Fruit fly (Drosophila melanogaster) S2 (cell line): Measurements from ENCODE around the gene RpL26.

Experiments
- CG8478 ChIP-seq: fragments of >200 bp; optimal IDR thresholded peaks from 2 replicates; lab custom pipeline; 2018
- CTCF ChIP-seq, 2 experiments: fragments of >200 bp; optimal IDR thresholded peaks; 2 replicates each; lab custom pipeline; 2018

RpL26 gene

DNA sequence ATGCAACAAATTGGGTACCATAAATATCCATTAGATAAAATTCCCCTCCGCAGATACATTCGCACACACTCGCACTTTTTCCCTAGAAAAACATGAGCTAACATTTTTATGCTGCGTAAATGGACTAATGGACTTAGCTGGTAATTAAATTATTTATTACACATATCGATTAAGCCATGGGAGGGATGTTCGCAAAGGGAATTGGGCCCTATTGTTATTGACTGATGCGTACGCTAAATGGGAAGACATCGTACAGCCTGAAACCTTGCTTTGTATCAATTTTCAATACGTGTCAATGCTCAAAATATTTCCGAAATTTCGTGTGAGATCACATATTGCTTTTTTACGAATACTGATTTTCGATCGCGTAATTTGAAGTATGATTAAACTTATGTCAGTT lies 26.1 kb downstream of the RpL26 start, which contains the start of gene CG43049:
Gene CG43049 (plus strand): TSS at position 301 of the 400 bp plus-strand sequence.
- TF ChIP-seq CTCF (optimal IDR thresholded peaks at IDR 0.05; lab: Kevin White, UChicago) (no peak), CG8478 (lab: Kevin White, UChicago) (no peak)

DNA sequence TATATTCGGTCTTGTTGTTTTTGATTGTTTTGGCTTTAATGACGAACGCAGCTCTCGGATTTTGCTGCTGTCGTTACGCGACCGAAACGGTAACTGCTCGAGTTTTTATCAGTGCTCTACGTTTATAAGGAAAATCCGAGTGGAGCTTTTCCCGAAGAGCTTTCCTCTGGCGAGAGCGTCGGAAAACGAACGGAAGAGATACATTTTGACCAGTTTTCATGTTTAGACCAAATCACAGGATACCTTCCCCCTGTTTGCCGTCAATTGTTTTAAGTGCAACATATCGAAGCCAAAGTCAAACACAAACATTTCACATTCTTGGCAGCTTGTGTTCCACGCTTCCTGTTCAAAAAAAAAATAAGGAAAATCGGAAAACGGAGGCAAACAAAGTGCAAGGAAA lies 47.3 kb downstream of the RpL26 start, which contains the start of gene CG32204:
Gene CG32204 (minus strand): TSS at position 101 of the 400 bp plus-strand sequence.
- TF ChIP-seq CTCF (optimal IDR thresholded peaks at IDR 0.05; lab: Kevin White, UChicago): no peak
- no peak for TF ChIP-seq CG8478 (lab: Kevin White, UChicago)

DNA sequence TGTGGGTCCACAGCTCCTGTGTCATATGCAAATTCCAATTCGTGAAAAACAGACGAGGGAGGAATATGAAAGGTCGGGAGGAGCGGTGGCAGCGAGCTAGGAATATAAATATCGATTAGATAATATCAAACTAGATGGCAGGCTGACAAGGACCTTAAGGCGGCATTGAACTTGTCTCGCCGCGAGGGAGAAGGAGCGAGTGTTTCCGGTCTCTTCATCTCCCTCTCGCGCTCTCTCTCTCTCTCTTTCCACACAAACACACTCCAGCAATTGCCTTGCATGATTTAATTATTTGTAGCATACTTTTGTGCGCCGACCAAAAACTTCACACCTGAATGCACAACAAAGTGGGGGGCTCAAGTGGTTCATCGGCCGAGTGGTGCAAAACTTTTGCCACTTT lies 48.3 kb downstream of the RpL26 start:
- no peak for TF ChIP-seq CG8478 (lab: Kevin White, UChicago)
- TF ChIP-seq CTCF (optimal IDR thresholded peaks at IDR 0.05; lab: Kevin White, UChicago): peak in 1 of 2 experiments; percentile 11

DNA sequence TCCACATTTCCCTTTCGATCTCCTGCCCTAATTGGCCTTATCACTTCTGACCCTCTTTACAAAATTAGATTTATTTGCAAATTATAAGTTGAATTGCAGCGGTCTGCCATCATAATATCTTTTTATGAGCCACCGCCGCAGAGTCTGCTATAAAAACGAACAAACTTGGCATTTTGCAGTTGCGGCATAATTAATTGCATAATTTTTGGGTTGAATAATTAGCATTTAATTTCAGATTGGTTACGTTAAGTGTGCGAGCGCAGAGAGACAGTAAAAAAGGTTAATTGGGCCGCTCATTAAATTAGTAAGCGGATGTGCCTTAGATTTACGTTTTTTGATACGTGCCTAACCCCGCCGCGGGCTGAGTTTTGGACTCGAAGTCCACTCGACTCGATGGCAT lies 50.5 kb downstream of the RpL26 start:
- no peak for TF ChIP-seq CTCF (optimal IDR thresholded peaks at IDR 0.05; lab: Kevin White, UChicago)
- TF ChIP-seq CG8478 (lab: Kevin White, UChicago): no peak
